Worm (Caenorhabditis elegans) whole organism, L4 larva: ENCODE results near the gene K01A6.8.

ENCODE experiments used
- F26F4.8 ChIP-seq: fragments of 200-800 bp; sonication (Bioruptor generic); conservative IDR thresholded peaks from 2 replicates; pipeline ENCODE4 v1.3.6; 2022; ENCODE audit warnings: missing genetic modification characterization, missing compliant biosample characterization
- Y105C5A.15 ChIP-seq: fragments of 200-800 bp; sonication (Bioruptor generic); IDR thresholded peaks from 2 replicates; pipeline ENCODE4 v1.3.6; 2022; ENCODE audit warnings: missing genetic modification characterization, missing compliant biosample characterization
- fkh-10 ChIP-seq: fragments of 150-350 bp; optimal IDR thresholded peaks from 2 replicates; lab custom pipeline; 2014; ENCODE audit warnings: missing biosample characterization, missing genetic modification reagents, missing genetic modification characterization
- nhr-25 ChIP-seq: sonication (generic microtip); optimal IDR thresholded peaks from 2 replicates; lab custom pipeline; 2017; ENCODE audit warnings: missing genetic modification characterization, mild to moderate bottlenecking, missing compliant biosample characterization, antibody characterized with exemption, moderate library complexity, borderline replicate concordance; ENCODE audit not compliant: insufficient read depth
- nhr-28 ChIP-seq: fragments of 150-350 bp; optimal IDR thresholded peaks from 2 replicates; lab custom pipeline; 2014; ENCODE audit warnings: missing biosample characterization, missing genetic modification characterization
- nhr-77 ChIP-seq: fragments of 150-350 bp; optimal IDR thresholded peaks from 2 replicates; lab custom pipeline; 2014; ENCODE audit warnings: missing biosample characterization, missing genetic modification characterization
- skn-1 ChIP-seq: fragments of 150-350 bp; optimal IDR thresholded peaks from 2 replicates; lab custom pipeline; 2014; ENCODE audit warnings: missing biosample characterization, missing genetic modification characterization

- TF ChIP-seq nhr-77 (tag; lab: Kevin White, UChicago) (no peak), fkh-10 (GFP tag; lab: Kevin White, UChicago) (no peak), F26F4.8 (GFP tag; lab: Robert Waterston, UW) (no peak), nhr-25 (tag; lab: Kevin White, UChicago) (no peak), Y105C5A.15 (GFP tag; lab: Robert Waterston, UW) (no peak), skn-1 (no peak), nhr-28 (tag; lab: Kevin White, UChicago) (peak; percentile 73)
Measured at ce11 chrIV:11771064-11771463, 33.9 kb upstream of the K01A6.8 start.
